Fruit fly (Drosophila melanogaster): ENCODE results near the gene mRpL22.

Gene mRpL22

dm6 chrX:16800530-16801027 lies 16.8 kb downstream of the mRpL22 start, which contains the start of the genes CG9132 and CG4789 (continued):
- TF ChIP-seq Scr (GFP tag; IDR thresholded peaks at IDR 0.05; ENCODE audit: partially characterized antibody), result peak; percentile 24; the same call in 1 of the 2 replicates
- no peak for TF ChIP-seq Doc3 (GFP tag; IDR thresholded peaks at IDR 0.05; ENCODE audit: partially characterized antibody)
- peak; percentile 57; the same call in 3 of the 4 replicates for TF ChIP-seq Dll (GFP tag; IDR thresholded peaks at IDR 0.05; ENCODE audit: partially characterized antibody)
- peak; percentile 74 for TF ChIP-seq gfzf (GFP tag; optimal IDR thresholded peaks at IDR 0.05)
- TF ChIP-seq CG14710 (tag; optimal IDR thresholded peaks at IDR 0.05), result peak; percentile 26
- no peak for TF ChIP-seq CG13296 (GFP tag; optimal IDR thresholded peaks at IDR 0.05)
- TF ChIP-seq CG2116 (GFP tag; optimal IDR thresholded peaks at IDR 0.05), result peak; percentile 34
- TF ChIP-seq CG16863 (GFP tag; optimal IDR thresholded peaks at IDR 0.05), result no peak
- peak; percentile 51 for TF ChIP-seq stwl (tag; optimal IDR thresholded peaks at IDR 0.05)
- TF ChIP-seq CG16813 (GFP tag; IDR thresholded peaks at IDR 0.05; ENCODE audit: partially characterized antibody), result 0 out of 3 replicates have a peak, but pooled peaks have one; percentile 24
- no peak for TF ChIP-seq yki (optimal IDR thresholded peaks at IDR 0.05)
- peak; percentile 2 for TF ChIP-seq CG10267 (tag; optimal IDR thresholded peaks at IDR 0.05)
- no peak for TF ChIP-seq lab (GFP tag; optimal IDR thresholded peaks at IDR 0.05)
- TF ChIP-seq Dp (GFP tag; optimal IDR thresholded peaks at IDR 0.05), result peak; percentile 43
- TF ChIP-seq CG15514 (GFP tag; optimal IDR thresholded peaks at IDR 0.05), result peak; percentile 30
- peak; percentile 16 for TF ChIP-seq YL-1 (GFP tag; optimal IDR thresholded peaks at IDR 0.05)
- TF ChIP-seq CG7928 (GFP tag; optimal IDR thresholded peaks at IDR 0.05), result no peak
- no peak for TF ChIP-seq CG11560 (tag; IDR thresholded peaks at IDR 0.05)
- peak; percentile 61 for TF ChIP-seq BEAF-32 (GFP tag; optimal IDR thresholded peaks at IDR 0.05)
- no peak for TF ChIP-seq Sox100B (GFP tag; optimal IDR thresholded peaks at IDR 0.05)
- TF ChIP-seq pzg (GFP tag; optimal IDR thresholded peaks at IDR 0.05), result peak; percentile 48
- no peak for TF ChIP-seq CG30403 (GFP tag; optimal IDR thresholded peaks at IDR 0.05)
- no peak for TF ChIP-seq CG12942 (GFP tag; optimal IDR thresholded peaks at IDR 0.05)
- TF ChIP-seq MBD-R2 (GFP tag; IDR thresholded peaks at IDR 0.05), result peak; percentile 32; the same call in 1 of the 2 replicates
- peak; percentile 43; the same call in 1 of the 2 replicates for TF ChIP-seq CG13287 (GFP tag; IDR thresholded peaks at IDR 0.05; ENCODE audit: partially characterized antibody)
- TF ChIP-seq Sry-δ (GFP tag; optimal IDR thresholded peaks at IDR 0.05), result peak; percentile 8

DNA sequence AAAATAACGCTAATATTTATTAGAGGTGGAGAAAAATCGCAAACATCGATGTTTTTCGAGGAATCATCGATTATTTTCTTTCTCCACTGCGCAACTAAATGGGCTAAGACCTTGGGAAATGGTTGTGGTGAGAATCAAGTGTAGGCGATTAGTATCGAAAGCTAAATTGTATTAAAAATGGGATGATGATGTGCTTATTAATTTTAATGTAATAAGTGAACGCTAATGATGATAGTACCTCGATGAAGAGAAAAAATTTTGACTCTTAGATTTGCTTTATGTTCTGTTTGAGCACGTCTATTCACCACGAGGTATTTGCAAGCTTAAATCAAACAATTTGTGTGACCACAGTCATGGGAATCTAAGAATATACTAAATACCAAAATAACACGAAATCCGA lies 19.6 kb downstream of the mRpL22 start, which contains the start of the genes Rai1 and CG13005:
Rai1 (minus strand) TSS at position 46 of the 400 bp plus-strand sequence.
CG13005 (plus strand) TSS at position 352 of the 400 bp plus-strand sequence.
- TF ChIP-seq Doc2 (GFP tag; IDR thresholded peaks at IDR 0.05), result no peak
- no peak for TF ChIP-seq jigr1 (GFP tag; IDR thresholded peaks at IDR 0.05)
- 0 out of 3 replicates have a peak, but pooled peaks have one; percentile 67 for TF ChIP-seq mld (GFP tag; IDR thresholded peaks at IDR 0.05; ENCODE audit: partially characterized antibody)
- TF ChIP-seq Aef1 (GFP tag; IDR thresholded peaks at IDR 0.05), result no peak
- peak; percentile 48 for TF ChIP-seq CG2116 (GFP tag; optimal IDR thresholded peaks at IDR 0.05)
- peak; percentile 79 for TF ChIP-seq CG34224 (GFP tag; IDR thresholded peaks at IDR 0.05; ENCODE audit: partially characterized antibody)
- peak; percentile 74 for TF ChIP-seq Bgb (GFP tag; IDR thresholded peaks at IDR 0.05; ENCODE audit: partially characterized antibody)
- no peak for TF ChIP-seq exex (tag; optimal IDR thresholded peaks at IDR 0.05)
- peak; percentile 76; the same call in 1 of the 4 replicates for TF ChIP-seq chinmo (GFP tag; IDR thresholded peaks at IDR 0.05; ENCODE audit: partially characterized antibody)
- peak; percentile 50 for TF ChIP-seq CG15514 (GFP tag; optimal IDR thresholded peaks at IDR 0.05)
- no peak for TF ChIP-seq abd-A (tag; optimal IDR thresholded peaks at IDR 0.05)
- TF ChIP-seq zf30C (GFP tag; optimal IDR thresholded peaks at IDR 0.05), result no peak
- peak; percentile 5 for TF ChIP-seq CG17186 (GFP tag; optimal IDR thresholded peaks at IDR 0.05)
- peak; percentile 69 for TF ChIP-seq inv (GFP tag; IDR thresholded peaks at IDR 0.05; ENCODE audit: partially characterized antibody)
- peak; percentile 80 for TF ChIP-seq hbn (GFP tag; IDR thresholded peaks at IDR 0.05; ENCODE audit: partially characterized antibody)
- peak; percentile 83 for TF ChIP-seq vnd (GFP tag; IDR thresholded peaks at IDR 0.05; ENCODE audit: partially characterized antibody)
- peak; percentile 89 for TF ChIP-seq Dll (GFP tag; IDR thresholded peaks at IDR 0.05; ENCODE audit: partially characterized antibody)
- TF ChIP-seq amos (GFP tag; IDR thresholded peaks at IDR 0.05; ENCODE audit: partially characterized antibody), result peak; percentile 80
- no peak for TF ChIP-seq CG15601 (tag; optimal IDR thresholded peaks at IDR 0.05)
- no peak for TF ChIP-seq BtbVII (GFP tag; optimal IDR thresholded peaks at IDR 0.05)
- peak; percentile 83 for TF ChIP-seq sna (GFP tag; IDR thresholded peaks at IDR 0.05; ENCODE audit: partially characterized antibody)
- TF ChIP-seq Doc3 (GFP tag; IDR thresholded peaks at IDR 0.05; ENCODE audit: partially characterized antibody), result peak; percentile 84
- peak; percentile 86; the same call in 2 of the 3 replicates for TF ChIP-seq CG6791 (GFP tag; IDR thresholded peaks at IDR 0.05; ENCODE audit: partially characterized antibody)
- peak; percentile 34 for TF ChIP-seq trem (tag; optimal IDR thresholded peaks at IDR 0.05)
- peak; percentile 29 for TF ChIP-seq CG14710 (tag; optimal IDR thresholded peaks at IDR 0.05)

Measured in whole organism, embryonic.